Fruit fly (Drosophila melanogaster) whole organism, embryonic: ENCODE data around the gene ast.

Experiments
- Antp ChIP-seq: fragments of 200-800 bp; sonication (Bioruptor generic); optimal IDR thresholded peaks from 3 replicates; lab custom pipeline; 2016; ENCODE audit warnings: missing biosample characterization, missing genetic modification characterization
- BtbVII ChIP-seq: fragments of 200-800 bp; sonication (Bioruptor generic); optimal IDR thresholded peaks from 3 replicates; lab custom pipeline; 2017; ENCODE audit warnings: missing biosample characterization, mild to moderate bottlenecking, missing genetic modification characterization
- C15 ChIP-seq: fragments of 200-800 bp; sonication (Bioruptor generic); IDR thresholded peaks from 3 replicates; pipeline ENCODE4 v1.3.6; 2022; ENCODE audit warnings: missing biosample characterization, missing genetic modification characterization
- CG10267 ChIP-seq: fragments of 200-800 bp; sonication (Bioruptor generic); optimal IDR thresholded peaks from 2 replicates; lab custom pipeline; 2018; ENCODE audit warnings: missing biosample characterization, mild to moderate bottlenecking, missing genetic modification characterization, moderate library complexity
- CG11456 ChIP-seq: fragments of 200-800 bp; sonication (Bioruptor generic); IDR thresholded peaks from 3 replicates; pipeline ENCODE4 v1.3.6; 2022; ENCODE audit warnings: missing biosample characterization, missing genetic modification characterization
- CG11504 ChIP-seq: fragments of 200-800 bp; sonication (Bioruptor generic); optimal IDR thresholded peaks from 3 replicates; lab custom pipeline; 2019; ENCODE audit warnings: missing biosample characterization, mild to moderate bottlenecking, missing genetic modification characterization, moderate library complexity
- CG12659 ChIP-seq: fragments of 200-800 bp; sonication (Bioruptor generic); optimal IDR thresholded peaks from 3 replicates; lab custom pipeline; 2017; ENCODE audit warnings: mild to moderate bottlenecking, missing biosample characterization, missing genetic modification reagents, missing genetic modification characterization
- CG14860 ChIP-seq: fragments of 200-800 bp; sonication (Bioruptor generic); IDR thresholded peaks from 3 replicates; pipeline ENCODE4 v1.3.6; 2022; ENCODE audit warnings: missing biosample characterization, missing genetic modification characterization; ENCODE audit not compliant: partially characterized antibody
- CG15696 ChIP-seq: fragments of 200-800 bp; sonication (Bioruptor generic); optimal IDR thresholded peaks from 2 replicates; lab custom pipeline; 2019; ENCODE audit warnings: missing biosample characterization, mild to moderate bottlenecking, missing genetic modification characterization, moderate library complexity
- CG16863 ChIP-seq: fragments of 200-800 bp; sonication (Bioruptor generic); optimal IDR thresholded peaks from 3 replicates; lab custom pipeline; 2016; ENCODE audit warnings: missing biosample characterization, missing genetic modification characterization
- CG18764 ChIP-seq: fragments of 200-800 bp; sonication (Bioruptor generic); optimal IDR thresholded peaks from 3 replicates; lab custom pipeline; 2016; ENCODE audit warnings: missing biosample characterization, missing genetic modification characterization
- CG33213 ChIP-seq: fragments of 200-800 bp; sonication (Bioruptor generic); optimal IDR thresholded peaks from 3 replicates; lab custom pipeline; 2016; ENCODE audit warnings: missing biosample characterization, missing genetic modification characterization
- CG34422 ChIP-seq: fragments of 200-800 bp; sonication (Bioruptor generic); IDR thresholded peaks from 3 replicates; pipeline ENCODE4 v1.3.6; 2022; ENCODE audit warnings: missing biosample characterization, missing genetic modification characterization
- CG4328 ChIP-seq: fragments of 200-800 bp; sonication (Bioruptor generic); optimal IDR thresholded peaks from 3 replicates; lab custom pipeline; 2017; ENCODE audit warnings: missing biosample characterization, missing genetic modification reagents, missing genetic modification characterization
- CG4360 ChIP-seq: fragments of 200-800 bp; sonication (Bioruptor generic); IDR thresholded peaks from 2 replicates; pipeline ENCODE4 v1.3.6; 2022; ENCODE audit warnings: missing biosample characterization, missing genetic modification characterization
- CG43689 ChIP-seq: fragments of 200-800 bp; sonication (Bioruptor generic); IDR thresholded peaks from 2 replicates; pipeline ENCODE4 v1.3.6; 2022; ENCODE audit warnings: missing biosample characterization, missing genetic modification characterization
- CG6654 ChIP-seq: fragments of 200-800 bp; sonication (Bioruptor generic); optimal IDR thresholded peaks from 2 replicates; lab custom pipeline; 2017; ENCODE audit warnings: missing biosample characterization, mild to moderate bottlenecking, missing genetic modification characterization
- CG8765 ChIP-seq: fragments of 200-800 bp; sonication (Bioruptor generic); IDR thresholded peaks from 2 replicates; pipeline ENCODE4 v1.3.6; 2022; ENCODE audit warnings: missing biosample characterization, missing genetic modification characterization
- CkIIα-i1 ChIP-seq: fragments of 200-800 bp; sonication (Bioruptor generic); IDR thresholded peaks from 2 replicates; pipeline ENCODE4 v1.3.6; 2022; ENCODE audit warnings: missing biosample characterization, missing genetic modification characterization
- D19B ChIP-seq: fragments of 200-800 bp; sonication (Bioruptor generic); optimal IDR thresholded peaks from 2 replicates; lab custom pipeline; 2017; ENCODE audit warnings: missing biosample characterization, mild to moderate bottlenecking, missing genetic modification characterization
- Hand ChIP-seq: fragments of 200-800 bp; sonication (Bioruptor generic); optimal IDR thresholded peaks from 2 replicates; lab custom pipeline; 2017; ENCODE audit warnings: mild to moderate bottlenecking, missing biosample characterization, missing genetic modification reagents, missing genetic modification characterization
- HmgD ChIP-seq: fragments of 200-800 bp; sonication (Bioruptor generic); optimal IDR thresholded peaks from 3 replicates; lab custom pipeline; 2016; ENCODE audit warnings: missing biosample characterization, missing genetic modification characterization
- Hr51 ChIP-seq, 2 experiments: fragments of 200-800 bp; sonication (Bioruptor generic); optimal IDR thresholded peaks; 2 replicates in 1 of 2; 3 replicates in 1 of 2; lab custom pipeline; 2016 to 2018; ENCODE audit warnings: missing biosample characterization in 2 of 2, missing genetic modification characterization in 2 of 2, mild to moderate bottlenecking in 1 of 2, moderate library complexity in 1 of 2
- Side ChIP-seq: fragments of 200-800 bp; sonication (Bioruptor generic); optimal IDR thresholded peaks from 2 replicates; lab custom pipeline; 2016; ENCODE audit warnings: missing biosample characterization, missing genetic modification characterization
- Vsx1 ChIP-seq: fragments of 200-800 bp; sonication (Bioruptor generic); optimal IDR thresholded peaks from 2 replicates; lab custom pipeline; 2017; ENCODE audit warnings: missing biosample characterization, mild to moderate bottlenecking, missing genetic modification characterization, missing genetic modification reagents
- ap ChIP-seq: fragments of 200-800 bp; sonication (Bioruptor generic); IDR thresholded peaks from 2 replicates; pipeline ENCODE4 v1.3.6; 2022; ENCODE audit warnings: missing biosample characterization, missing genetic modification characterization
- ato ChIP-seq: fragments of 200-800 bp; sonication (Bioruptor generic); IDR thresholded peaks from 2 replicates; pipeline ENCODE4 v1.3.6; 2022; ENCODE audit warnings: missing biosample characterization, missing genetic modification characterization; ENCODE audit not compliant: partially characterized antibody
- bbx ChIP-seq: fragments of 200-800 bp; sonication (Bioruptor generic); IDR thresholded peaks from 2 replicates; pipeline ENCODE4 v1.3.6; 2022; ENCODE audit warnings: missing biosample characterization, missing genetic modification characterization; ENCODE audit not compliant: partially characterized antibody
- bcd ChIP-seq: fragments of 200-800 bp; sonication (Bioruptor generic); optimal IDR thresholded peaks from 2 replicates; lab custom pipeline; 2017; ENCODE audit warnings: missing biosample characterization, mild to moderate bottlenecking, missing genetic modification characterization
- bigmax ChIP-seq: fragments of 200-800 bp; sonication (Bioruptor generic); optimal IDR thresholded peaks from 2 replicates; lab custom pipeline; 2018; ENCODE audit warnings: missing biosample characterization, mild to moderate bottlenecking, missing genetic modification characterization
- croc ChIP-seq: fragments of 200-800 bp; sonication (Bioruptor generic); conservative IDR thresholded peaks from 3 replicates; pipeline ENCODE4 v1.3.6; 2022; ENCODE audit warnings: missing biosample characterization, missing genetic modification characterization
- dmrt99B ChIP-seq: fragments of 200-800 bp; sonication (Bioruptor generic); optimal IDR thresholded peaks from 2 replicates; lab custom pipeline; 2018; ENCODE audit warnings: missing biosample characterization, mild to moderate bottlenecking, missing genetic modification characterization, moderate library complexity
- eve ChIP-seq, 2 experiments: fragments of >200 bp; optimal IDR thresholded peaks; 2 replicates each; lab custom pipeline; 2017; ENCODE audit warnings: missing biosample characterization in 2 of 2, missing genetic modification characterization in 2 of 2
- ftz-f1 ChIP-seq: fragments of 200-800 bp; sonication (Bioruptor generic); optimal IDR thresholded peaks from 2 replicates; lab custom pipeline; 2016; ENCODE audit warnings: missing biosample characterization, missing genetic modification characterization
- gt ChIP-seq: fragments of 200-800 bp; sonication (Bioruptor generic); IDR thresholded peaks from 2 replicates; pipeline ENCODE4 v1.3.6; 2022; ENCODE audit warnings: missing biosample characterization, missing genetic modification characterization
- hb ChIP-seq: fragments of 200-800 bp; sonication (Bioruptor generic); IDR thresholded peaks from 3 replicates; pipeline ENCODE4 v1.3.6; 2022; ENCODE audit warnings: missing biosample characterization, missing genetic modification characterization; ENCODE audit not compliant: partially characterized antibody
- jing ChIP-seq: fragments of 200-800 bp; sonication (Bioruptor generic); optimal IDR thresholded peaks from 2 replicates; lab custom pipeline; 2018; ENCODE audit warnings: missing biosample characterization, mild to moderate bottlenecking, missing genetic modification characterization
- kni ChIP-seq: fragments of 200-800 bp; sonication (Bioruptor generic); optimal IDR thresholded peaks from 3 replicates; lab custom pipeline; 2017; ENCODE audit warnings: mild to moderate bottlenecking, missing biosample characterization, missing genetic modification reagents, missing genetic modification characterization
- mam ChIP-seq: fragments of 200-800 bp; sonication (Bioruptor generic); optimal IDR thresholded peaks from 3 replicates; lab custom pipeline; 2016; ENCODE audit warnings: missing biosample characterization, missing genetic modification characterization
- pfk ChIP-seq: fragments of 200-800 bp; sonication (Bioruptor generic); optimal IDR thresholded peaks from 2 replicates; lab custom pipeline; 2018; ENCODE audit warnings: missing biosample characterization, mild to moderate bottlenecking, missing genetic modification characterization, moderate library complexity
- pnt ChIP-seq: fragments of 200-800 bp; sonication (Bioruptor generic); optimal IDR thresholded peaks from 3 replicates; lab custom pipeline; 2016; ENCODE audit warnings: missing biosample characterization, missing genetic modification characterization
- rib ChIP-seq: fragments of 200-800 bp; sonication (Bioruptor generic); IDR thresholded peaks from 2 replicates; pipeline ENCODE4 v1.3.6; 2022; ENCODE audit warnings: missing biosample characterization, missing genetic modification characterization
- sc ChIP-seq, 3 experiments: fragments of >200 bp in 2 of 3; fragments of 200-800 bp in 1 of 3; sonication (Bioruptor generic) in 1 of 3; optimal IDR thresholded peaks; 2 replicates in 2 of 3; 3 replicates in 1 of 3; lab custom pipeline; 2017; ENCODE audit warnings: mild to moderate bottlenecking in 1 of 3, missing biosample characterization in 1 of 3, missing genetic modification characterization in 1 of 3, missing genetic modification reagents in 1 of 3
- schlank ChIP-seq: fragments of 200-800 bp; sonication (Bioruptor generic); optimal IDR thresholded peaks from 2 replicates; lab custom pipeline; 2018; ENCODE audit warnings: missing biosample characterization, mild to moderate bottlenecking, missing genetic modification characterization
- stwl ChIP-seq: fragments of 200-800 bp; sonication (Bioruptor generic); optimal IDR thresholded peaks from 3 replicates; lab custom pipeline; 2018; ENCODE audit warnings: missing biosample characterization, mild to moderate bottlenecking, missing genetic modification characterization, moderate library complexity
- tio ChIP-seq: fragments of 200-800 bp; sonication (Bioruptor generic); optimal IDR thresholded peaks from 2 replicates; lab custom pipeline; 2017; ENCODE audit warnings: missing biosample characterization, missing genetic modification characterization, inconsistent platforms
- toy ChIP-seq: fragments of 200-800 bp; sonication (Bioruptor generic); IDR thresholded peaks from 2 replicates; pipeline ENCODE4 v1.3.6; 2022; ENCODE audit warnings: missing biosample characterization, missing genetic modification characterization
- trem ChIP-seq: fragments of 200-800 bp; optimal IDR thresholded peaks from 3 replicates; lab custom pipeline; 2019; ENCODE audit warnings: missing biosample characterization, mild to moderate bottlenecking, missing genetic modification characterization, moderate library complexity
- zf30C ChIP-seq: fragments of 200-800 bp; sonication (Bioruptor generic); optimal IDR thresholded peaks from 3 replicates; lab custom pipeline; 2018; ENCODE audit warnings: missing biosample characterization, mild to moderate bottlenecking, missing genetic modification characterization

Gene ast

DNA sequence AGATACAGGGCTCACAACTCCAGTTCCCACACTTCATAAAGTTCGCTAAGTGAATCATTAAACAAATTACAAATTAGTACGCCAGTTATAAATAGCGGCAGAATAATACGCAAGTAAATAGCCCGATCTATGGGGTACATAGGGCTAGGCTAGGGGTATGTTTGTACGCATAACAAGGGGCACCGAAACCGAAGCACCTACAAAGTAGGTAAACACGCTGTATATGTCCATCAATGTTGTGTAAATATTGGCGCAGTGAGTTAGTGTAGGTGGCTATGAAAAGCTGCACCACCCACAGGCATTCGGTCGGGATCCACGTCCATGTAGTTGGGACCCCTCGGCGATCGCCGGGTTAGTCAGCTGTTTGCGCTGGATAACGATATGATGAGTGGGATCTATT, 5.6 kb upstream of the ast start (continued):
- TF ChIP-seq sc (optimal IDR thresholded peaks at IDR 0.05; lab: Kevin White, UChicago) (no peak), sc (GFP tag; optimal IDR thresholded peaks at IDR 0.05; lab: Kevin White, UChicago) (peak; percentile 98), stwl (tag; lab: Kevin White, UChicago) (peak; percentile 44), hb (no peak), zf30C (GFP tag; lab: Kevin White, UChicago) (no peak), Vsx1 (GFP tag; lab: Kevin White, UChicago) (peak; percentile 97), CG14860 (GFP tag; lab: Robert Waterston, UW) (no peak), bcd (GFP tag; lab: Kevin White, UChicago) (peak; percentile 91), CG43689 (peak; percentile 86), trem (tag; lab: Kevin White, UChicago) (peak; percentile 76), ftz-f1 (peak; percentile 45), Antp (peak; percentile 90), C15 (GFP tag; lab: Robert Waterston, UW) (peak; percentile 71; the same call in 2 of the 3 replicates), gt (GFP tag; lab: Robert Waterston, UW) (peak; percentile 72), croc (peak; percentile 58), CG11504 (tag; lab: Kevin White, UChicago) (peak; percentile 81), Side (peak; percentile 96), mam (GFP tag; lab: Kevin White, UChicago) (peak; percentile 91), CG11456 (peak; percentile 90), CG4360 (GFP tag; lab: Robert Waterston, UW) (peak; percentile 80), toy (GFP tag; lab: Robert Waterston, UW) (peak; percentile 86), CG12659 (GFP tag; lab: Kevin White, UChicago) (peak; percentile 94), CG34422 (GFP tag; lab: Robert Waterston, UW) (peak; percentile 42; the same call in 1 of the 3 replicates), eve (GFP tag; optimal IDR thresholded peaks at IDR 0.05; lab: Kevin White, UChicago) (no peak), rib (GFP tag; lab: Robert Waterston, UW) (peak; percentile 91), dmrt99B (tag; lab: Kevin White, UChicago) (peak; percentile 86), Hand (GFP tag; lab: Kevin White, UChicago) (peak; percentile 70), CG4328 (GFP tag; lab: Kevin White, UChicago) (peak; percentile 95), CG8765 (no peak), CG6654 (GFP tag; lab: Kevin White, UChicago) (peak; percentile 74), schlank (peak; percentile 95), CkIIα-i1 (GFP tag; lab: Robert Waterston, UW) (peak; percentile 65; the same call in 1 of the 2 replicates), CG18764 (peak; percentile 95), CG16863 (peak; percentile 93), Hr51 (GFP tag; optimal IDR thresholded peaks at IDR 0.05; lab: Kevin White, UChicago) (peak; percentile 67 to 92), CG10267 (peak; percentile 73), pnt (peak; percentile 87), CG33213 (GFP tag; lab: Kevin White, UChicago) (peak; percentile 96), CG15696 (peak; percentile 94), jing (GFP tag; lab: Kevin White, UChicago) (peak; percentile 79), bbx (no peak), HmgD (GFP tag; lab: Kevin White, UChicago) (peak; percentile 61), tio (GFP tag; lab: Kevin White, UChicago) (peak; percentile 87), BtbVII (peak; percentile 95), ato (GFP tag; lab: Robert Waterston, UW) (no peak), ap (GFP tag; lab: Robert Waterston, UW) (peak; percentile 82), bigmax (GFP tag; lab: Kevin White, UChicago) (peak; percentile 76), pfk (peak; percentile 77), D19B (GFP tag; lab: Kevin White, UChicago) (peak; percentile 76), kni (peak; percentile 99)
